Worm (Caenorhabditis elegans) whole organism, L3 larva: Measurements from ENCODE around the gene slc-25A21.

Experiments
- R02D3.7 ChIP-seq: fragments of 150-350 bp; optimal IDR thresholded peaks from 2 replicates; lab custom pipeline; 2014; ENCODE audit warnings: missing biosample characterization, missing genetic modification characterization
- ZK546.5 ChIP-seq: sonication (generic microtip); optimal IDR thresholded peaks from 2 replicates; lab custom pipeline; 2017; ENCODE audit warnings: missing biosample characterization, missing genetic modification characterization
- aly-2 ChIP-seq: fragments of 150-350 bp; optimal IDR thresholded peaks from 2 replicates; lab custom pipeline; 2014; ENCODE audit warnings: missing biosample characterization, missing genetic modification characterization
- ama-1 ChIP-seq: fragments of 150-350 bp; optimal IDR thresholded peaks from 2 replicates; lab custom pipeline; 2018
- ceh-16 ChIP-seq: sonication (generic microtip); optimal IDR thresholded peaks from 2 replicates; lab custom pipeline; 2017; ENCODE audit warnings: missing biosample characterization, missing genetic modification characterization
- ceh-28 ChIP-seq: fragments of 150-350 bp; optimal IDR thresholded peaks from 2 replicates; lab custom pipeline; 2014; ENCODE audit warnings: missing biosample characterization, missing genetic modification reagents, missing genetic modification characterization
- ceh-82 ChIP-seq: fragments of 150-350 bp; optimal IDR thresholded peaks from 2 replicates; lab custom pipeline; 2014; ENCODE audit warnings: missing biosample characterization, missing genetic modification characterization
- ceh-9 ChIP-seq: sonication (generic microtip); optimal IDR thresholded peaks from 2 replicates; lab custom pipeline; 2018; ENCODE audit warnings: missing biosample characterization, missing genetic modification characterization
- daf-12 ChIP-seq: fragments of 150-350 bp; optimal IDR thresholded peaks from 2 replicates; lab custom pipeline; 2014; ENCODE audit warnings: missing biosample characterization, missing genetic modification reagents, missing genetic modification characterization
- egl-27 ChIP-seq: sonication (generic microtip); optimal IDR thresholded peaks from 4 replicates; lab custom pipeline; 2017; ENCODE audit warnings: missing biosample characterization, missing genetic modification reagents, missing genetic modification characterization
- egl-5 ChIP-seq: fragments of 150-350 bp; optimal IDR thresholded peaks from 2 replicates; lab custom pipeline; 2017; ENCODE audit warnings: missing biosample characterization, missing genetic modification reagents, missing genetic modification characterization, inconsistent platforms
- elt-1 ChIP-seq: fragments of 150-350 bp; optimal IDR thresholded peaks from 2 replicates; lab custom pipeline; 2014; ENCODE audit warnings: missing biosample characterization, missing genetic modification characterization
- elt-2 ChIP-seq: sonication (generic microtip); optimal IDR thresholded peaks from 2 replicates; lab custom pipeline; 2016; ENCODE audit warnings: missing genetic modification reagents, mild to moderate bottlenecking, missing genetic modification characterization, missing compliant biosample characterization
- elt-3 ChIP-seq, 3 experiments: fragments of 150-350 bp in 1 of 3; sonication (generic microtip) in 2 of 3; optimal IDR thresholded peaks; 2 replicates in 2 of 3; 4 replicates in 1 of 3; lab custom pipeline; 2014 to 2017; ENCODE audit warnings: missing biosample characterization in 3 of 3, missing genetic modification characterization in 3 of 3
- eor-1 ChIP-seq, 2 experiments: fragments of 150-350 bp; optimal IDR thresholded peaks; 2 replicates each; lab custom pipeline; 2014 to 2018; ENCODE audit warnings: missing biosample characterization in 2 of 2, missing genetic modification characterization in 2 of 2
- fkh-10 ChIP-seq: sonication (generic microtip); optimal IDR thresholded peaks from 2 replicates; lab custom pipeline; 2017; ENCODE audit warnings: missing biosample characterization, missing genetic modification reagents, missing genetic modification characterization
- fkh-2 ChIP-seq: fragments of 150-350 bp; optimal IDR thresholded peaks from 2 replicates; lab custom pipeline; 2014; ENCODE audit warnings: missing biosample characterization, missing genetic modification reagents, missing genetic modification characterization
- fos-1 ChIP-seq: fragments of 150-350 bp; optimal IDR thresholded peaks from 2 replicates; lab custom pipeline; 2014; ENCODE audit warnings: missing biosample characterization, missing genetic modification characterization
- hmg-11 ChIP-seq: sonication (generic microtip); optimal IDR thresholded peaks from 2 replicates; lab custom pipeline; 2016; ENCODE audit warnings: missing genetic modification characterization, missing compliant biosample characterization
- jun-1 ChIP-seq: fragments of 150-350 bp; optimal IDR thresholded peaks from 2 replicates; lab custom pipeline; 2014; ENCODE audit warnings: missing biosample characterization, missing genetic modification reagents, missing genetic modification characterization
- lin-15B ChIP-seq: fragments of 150-350 bp; optimal IDR thresholded peaks from 2 replicates; lab custom pipeline; 2014; ENCODE audit warnings: missing biosample characterization, missing genetic modification characterization
- lin-39 ChIP-seq: fragments of 150-350 bp; optimal IDR thresholded peaks from 2 replicates; lab custom pipeline; 2018; ENCODE audit warnings: missing biosample characterization, missing genetic modification reagents, missing genetic modification characterization
- lsy-12 ChIP-seq: sonication (generic microtip); optimal IDR thresholded peaks from 2 replicates; lab custom pipeline; 2016; ENCODE audit warnings: mild to moderate bottlenecking, missing genetic modification characterization, missing compliant biosample characterization
- mdl-1 ChIP-seq: fragments of 150-350 bp; optimal IDR thresholded peaks from 2 replicates; lab custom pipeline; 2014; ENCODE audit warnings: missing biosample characterization, missing genetic modification characterization
- mml-1 ChIP-seq: fragments of 150-350 bp; sonication (generic microtip); optimal IDR thresholded peaks from 3 replicates; lab custom pipeline; 2014; ENCODE audit warnings: missing biosample characterization, missing genetic modification characterization
- nfya-1 ChIP-seq: sonication (generic microtip); optimal IDR thresholded peaks from 2 replicates; lab custom pipeline; 2017; ENCODE audit warnings: missing genetic modification characterization, mild to moderate bottlenecking, missing compliant biosample characterization, antibody characterized with exemption, moderate library complexity; ENCODE audit not compliant: insufficient read depth
- nhr-11 ChIP-seq: fragments of 150-350 bp; optimal IDR thresholded peaks from 2 replicates; lab custom pipeline; 2014; ENCODE audit warnings: missing biosample characterization, missing genetic modification characterization
- nhr-12 ChIP-seq: fragments of 150-350 bp; optimal IDR thresholded peaks from 2 replicates; lab custom pipeline; 2014; ENCODE audit warnings: missing biosample characterization, missing genetic modification characterization
- nhr-23 ChIP-seq: fragments of 150-350 bp; optimal IDR thresholded peaks from 2 replicates; lab custom pipeline; 2014; ENCODE audit warnings: missing biosample characterization, missing genetic modification reagents, missing genetic modification characterization
- nhr-237 ChIP-seq: fragments of 150-350 bp; optimal IDR thresholded peaks from 2 replicates; lab custom pipeline; 2014; ENCODE audit warnings: missing biosample characterization, missing genetic modification characterization
- nhr-25 ChIP-seq: sonication (generic microtip); optimal IDR thresholded peaks from 2 replicates; lab custom pipeline; 2017; ENCODE audit warnings: missing biosample characterization, missing genetic modification characterization
- nhr-28 ChIP-seq: fragments of 150-350 bp; optimal IDR thresholded peaks from 2 replicates; lab custom pipeline; 2014; ENCODE audit warnings: missing biosample characterization, missing genetic modification characterization
- nhr-43 ChIP-seq: sonication (generic microtip); optimal IDR thresholded peaks from 2 replicates; lab custom pipeline; 2016; ENCODE audit warnings: mild to moderate bottlenecking, missing genetic modification characterization, missing compliant biosample characterization; ENCODE audit not compliant: poor library complexity, severe bottlenecking
- nhr-67 ChIP-seq: fragments of 150-350 bp; optimal IDR thresholded peaks from 2 replicates; lab custom pipeline; 2014; ENCODE audit warnings: missing biosample characterization, missing genetic modification characterization
- nhr-76 ChIP-seq: fragments of 150-350 bp; sonication (generic microtip); optimal IDR thresholded peaks from 5 replicates; lab custom pipeline; 2014; ENCODE audit warnings: missing biosample characterization, missing genetic modification characterization
- nhr-77 ChIP-seq: fragments of 150-350 bp; optimal IDR thresholded peaks from 2 replicates; lab custom pipeline; 2014; ENCODE audit warnings: missing biosample characterization, missing genetic modification characterization
- pha-4 ChIP-seq: fragments of 150-350 bp; optimal IDR thresholded peaks from 2 replicates; lab custom pipeline; 2014; ENCODE audit warnings: missing biosample characterization, missing genetic modification reagents, missing genetic modification characterization
- pqm-1 ChIP-seq: fragments of 150-350 bp; optimal IDR thresholded peaks from 2 replicates; lab custom pipeline; 2017; ENCODE audit warnings: missing biosample characterization, missing genetic modification characterization, inconsistent platforms
- sea-2 ChIP-seq: fragments of 150-350 bp; sonication (generic microtip); optimal IDR thresholded peaks from 4 replicates; lab custom pipeline; 2014; ENCODE audit warnings: missing biosample characterization, missing genetic modification reagents, missing genetic modification characterization
- skn-1 ChIP-seq: fragments of 150-350 bp; optimal IDR thresholded peaks from 2 replicates; lab custom pipeline; 2014; ENCODE audit warnings: missing biosample characterization, missing genetic modification characterization
- snpc-4 ChIP-seq: fragments of 150-350 bp; optimal IDR thresholded peaks from 2 replicates; lab custom pipeline; 2014; ENCODE audit warnings: missing biosample characterization, missing genetic modification characterization
- tbx-2 ChIP-seq: sonication (generic microtip); optimal IDR thresholded peaks from 2 replicates; lab custom pipeline; 2016; ENCODE audit warnings: mild to moderate bottlenecking, missing genetic modification characterization, missing compliant biosample characterization
- unc-39 ChIP-seq: sonication (generic microtip); optimal IDR thresholded peaks from 4 replicates; lab custom pipeline; 2017; ENCODE audit warnings: missing biosample characterization, missing genetic modification characterization
- unc-62 ChIP-seq: fragments of 150-350 bp; sonication (generic microtip); optimal IDR thresholded peaks from 4 replicates; lab custom pipeline; 2014; ENCODE audit warnings: missing biosample characterization, missing genetic modification reagents, missing genetic modification characterization
- zag-1 ChIP-seq: fragments of 150-350 bp; optimal IDR thresholded peaks from 2 replicates; lab custom pipeline; 2014; ENCODE audit warnings: missing biosample characterization, missing genetic modification characterization
- ztf-11 ChIP-seq: fragments of 150-350 bp; optimal IDR thresholded peaks from 2 replicates; lab custom pipeline; 2014; ENCODE audit warnings: missing biosample characterization, missing genetic modification characterization
- ztf-4 ChIP-seq: fragments of 150-350 bp; optimal IDR thresholded peaks from 2 replicates; lab custom pipeline; 2014; ENCODE audit warnings: missing biosample characterization, missing genetic modification characterization

Gene slc-25A21

DNA sequence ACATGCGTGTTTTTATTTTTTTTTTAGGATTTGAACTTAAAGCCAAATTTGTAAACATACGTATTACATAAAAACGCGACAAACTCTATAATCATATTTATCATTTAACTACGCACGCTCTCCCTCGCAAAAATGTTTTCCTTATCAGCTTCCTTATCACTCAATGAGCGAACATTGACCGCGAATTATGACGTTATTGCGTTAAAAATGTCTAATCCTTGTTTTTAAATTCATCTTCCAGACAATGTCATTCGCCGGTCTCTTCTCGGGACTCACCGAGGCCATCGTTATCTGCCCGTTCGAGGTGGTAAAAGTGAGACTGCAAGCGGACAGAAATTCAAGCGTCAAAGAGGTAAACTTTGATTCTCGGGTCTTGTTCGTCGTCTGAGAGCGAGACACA lies 2.9 kb downstream of the slc-25A21 start (continued):
- TF ChIP-seq nhr-76 (no peak), mdl-1 (tag; lab: Kevin White, UChicago) (peak; percentile 37), skn-1 (tag; lab: Kevin White, UChicago) (no peak), ceh-28 (tag; lab: Kevin White, UChicago) (peak; percentile 13), nhr-237 (tag; lab: Kevin White, UChicago) (no peak), ztf-11 (tag; lab: Kevin White, UChicago) (no peak), elt-2 (tag; lab: Kevin White, UChicago) (peak; percentile 99)

DNA sequence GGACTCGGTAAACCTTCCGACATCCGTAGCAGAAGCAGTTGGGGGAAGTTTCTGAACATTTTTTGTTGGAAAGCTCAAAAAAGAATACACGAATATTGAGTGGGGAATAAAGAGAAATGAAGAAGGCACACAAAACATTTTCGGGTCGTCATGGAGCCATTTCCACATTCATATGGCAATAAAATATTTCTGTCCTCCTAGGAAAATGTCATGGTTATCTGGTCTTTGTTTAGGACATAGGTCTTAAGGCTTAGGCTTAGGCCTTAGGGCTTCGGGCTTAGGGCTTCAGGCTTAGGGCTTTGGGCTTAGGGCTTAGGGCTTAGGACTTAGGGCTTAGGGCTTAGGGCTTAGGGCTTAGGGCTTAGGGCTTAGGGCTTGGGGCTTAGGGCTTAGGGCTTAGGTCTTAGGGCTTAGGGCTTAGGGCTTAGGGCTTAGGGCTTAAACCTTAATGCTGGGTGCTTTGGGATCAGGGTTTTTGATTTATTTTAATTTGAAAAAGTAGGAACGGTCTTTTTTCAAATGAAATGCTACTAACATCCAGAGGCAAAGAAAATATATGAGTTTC lies 9.6 kb downstream of the slc-25A21 start, which contains the start of gene R11.3:
R11.3 (minus strand) TSS at position 51 of the 565 bp plus-strand sequence.
- no peak for TF ChIP-seq nhr-77 (tag; lab: Kevin White, UChicago)

DNA sequence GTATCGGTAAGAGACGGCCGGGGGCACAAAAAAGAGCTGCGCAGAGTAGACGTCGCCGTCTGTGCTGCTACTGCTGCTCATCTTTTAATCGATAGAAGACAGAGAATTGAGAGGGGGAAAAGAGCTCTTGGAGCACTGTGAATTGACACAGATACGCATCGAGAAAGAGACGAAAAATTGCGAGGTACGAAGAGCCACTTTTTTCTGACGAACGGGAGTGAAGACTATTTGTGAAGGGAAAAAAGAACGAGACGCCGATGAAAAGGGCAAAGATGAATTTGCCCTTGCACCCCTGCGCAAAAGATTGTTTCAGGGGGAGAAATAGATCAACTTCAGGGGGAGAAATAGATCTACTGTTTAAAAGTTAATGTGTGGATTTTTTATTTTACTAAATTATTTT lies 12.6 kb downstream of the slc-25A21 start:
- TF ChIP-seq ZK546.5 (tag; lab: Kevin White, UChicago) (no peak), mml-1 (tag; lab: Kevin White, UChicago) (no peak), sea-2 (GFP tag; lab: Kevin White, UChicago) (no peak), hmg-11 (tag; lab: Kevin White, UChicago) (peak; percentile 30), ceh-16 (no peak), mdl-1 (tag; lab: Kevin White, UChicago) (no peak), fkh-10 (GFP tag; lab: Kevin White, UChicago) (peak; percentile 53), nhr-43 (tag; lab: Kevin White, UChicago) (no peak), skn-1 (tag; lab: Kevin White, UChicago) (peak; percentile 31), nhr-12 (tag; lab: Kevin White, UChicago) (no peak), ceh-28 (tag; lab: Kevin White, UChicago) (peak; percentile 72), ceh-9 (tag; lab: Kevin White, UChicago) (no peak), daf-12 (tag; lab: Kevin White, UChicago) (no peak), nhr-25 (no peak), snpc-4 (tag; lab: Kevin White, UChicago) (peak; percentile 44), eor-1 (tag; optimal IDR thresholded peaks at IDR 0.05; lab: Kevin White, UChicago) (no peak), lin-39 (tag; lab: Kevin White, UChicago) (peak; percentile 80), nhr-28 (tag; lab: Kevin White, UChicago) (no peak), zag-1 (no peak), fkh-2 (tag; lab: Kevin White, UChicago) (no peak), nhr-11 (tag; lab: Kevin White, UChicago) (no peak), nhr-67 (tag; lab: Kevin White, UChicago) (no peak), ztf-4 (tag; lab: Kevin White, UChicago) (no peak), tbx-2 (peak; percentile 80), nhr-76 (no peak), egl-5 (tag; lab: Kevin White, UChicago) (peak; percentile 38), egl-27 (tag; lab: Kevin White, UChicago) (no peak), unc-62 (GFP tag; lab: Kevin White, UChicago) (no peak), lin-15B (peak; percentile 14), pqm-1 (tag; lab: Kevin White, UChicago) (no peak), nhr-77 (tag; lab: Kevin White, UChicago) (no peak), nhr-23 (tag; lab: Kevin White, UChicago) (no peak), unc-39 (no peak), elt-1 (tag; lab: Kevin White, UChicago) (no peak), pha-4 (tag; lab: Kevin White, UChicago) (peak; percentile 11), ceh-82 (tag; lab: Kevin White, UChicago) (peak; percentile 4), aly-2 (tag; lab: Kevin White, UChicago) (no peak), nhr-237 (tag; lab: Kevin White, UChicago) (no peak), ama-1 (no peak), elt-3 (tag; optimal IDR thresholded peaks at IDR 0.05; lab: Kevin White, UChicago) (no peak), ztf-11 (tag; lab: Kevin White, UChicago) (no peak), jun-1 (no peak), fos-1 (no peak), nfya-1 (tag; lab: Kevin White, UChicago) (peak; percentile 49), R02D3.7 (no peak), elt-2 (tag; lab: Kevin White, UChicago) (no peak), lsy-12 (tag; lab: Kevin White, UChicago) (no peak)
- TF ChIP-seq, all 47 proteins: peak for 12
